Worm (Caenorhabditis elegans): ENCODE results near the gene B0432.7.
A peak's percentile ranks its signal among the peaks of the same experiment; 100 is the strongest.

- no peak for TF ChIP-seq C17E4.6 (GFP tag; IDR thresholded peaks at IDR 0.05)
- no peak for TF ChIP-seq F57A8.1 (GFP tag; optimal IDR thresholded peaks at IDR 0.05)
- TF ChIP-seq unc-130 (GFP tag; optimal IDR thresholded peaks at IDR 0.05), result no peak
- TF ChIP-seq snpc-4 (GFP tag; optimal IDR thresholded peaks at IDR 0.05), result no peak
- no peak for TF ChIP-seq snpc-4 (tag; optimal IDR thresholded peaks at IDR 0.05)
- no peak for TF ChIP-seq snpc-1.3 (tag; optimal IDR thresholded peaks at IDR 0.05; ENCODE audit: insufficient read depth)
- peak in 1 of 3 experiments; percentile 21 for TF ChIP-seq lin-35 (GFP tag; optimal IDR thresholded peaks at IDR 0.05)
Observed at ce11 chrII:288705-289205, 15.0 kb upstream of the B0432.7 start, which contains the start of gene mrpl-41.
